Fruit fly (Drosophila melanogaster) S2 (cell line): ENCODE measurements around the gene Vps2.

Source experiments
- CG8478 ChIP-seq: fragments of >200 bp; optimal IDR thresholded peaks from 2 replicates; lab custom pipeline; 2018
- CTCF ChIP-seq, 2 experiments: fragments of >200 bp; optimal IDR thresholded peaks; 2 replicates each; lab custom pipeline; 2018

DNA sequence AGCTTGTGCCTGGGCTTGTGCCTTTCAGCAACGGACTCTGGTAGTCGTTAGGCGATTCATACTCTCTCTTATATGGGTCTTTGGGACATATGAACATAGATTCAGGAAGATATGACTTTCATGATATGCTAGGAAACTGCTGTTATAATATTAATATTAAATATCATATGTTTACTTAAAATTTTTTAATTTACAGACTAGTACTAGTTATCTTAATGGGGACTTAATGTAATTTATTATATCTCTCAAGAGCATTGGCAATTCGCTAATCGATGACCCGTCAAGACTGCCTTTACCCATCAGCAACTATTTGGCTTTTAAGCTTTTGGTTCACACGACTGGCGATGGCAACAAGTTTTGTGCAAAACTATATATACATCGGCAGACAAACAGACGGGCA is 33.4 kb upstream of the Vps2 start:
- TF ChIP-seq CG8478 (lab: Kevin White, UChicago): no peak
- TF ChIP-seq CTCF (optimal IDR thresholded peaks at IDR 0.05; lab: Kevin White, UChicago): no peak
